Fruit fly (Drosophila melanogaster) whole organism, embryonic: ENCODE measurements around the gene CG13081.

ENCODE experiments used
- Antp ChIP-seq: fragments of 200-800 bp; sonication (Bioruptor generic); optimal IDR thresholded peaks from 3 replicates; lab custom pipeline; 2016; ENCODE audit warnings: missing biosample characterization, missing genetic modification characterization
- Atf6 ChIP-seq: fragments of 200-800 bp; sonication (Bioruptor generic); IDR thresholded peaks from 2 replicates; pipeline ENCODE4 v1.3.6; 2022; ENCODE audit warnings: missing biosample characterization, missing genetic modification characterization
- Bdp1 ChIP-seq: fragments of 200-800 bp; sonication (Bioruptor generic); optimal IDR thresholded peaks from 3 replicates; lab custom pipeline; 2016; ENCODE audit warnings: missing biosample characterization, missing genetic modification characterization
- CG11093 ChIP-seq: fragments of 200-800 bp; sonication (Bioruptor generic); IDR thresholded peaks from 3 replicates; pipeline ENCODE4 v1.3.6; 2022; ENCODE audit warnings: missing biosample characterization, missing genetic modification characterization
- CG12391 ChIP-seq: fragments of 200-800 bp; sonication (Bioruptor generic); optimal IDR thresholded peaks from 3 replicates; lab custom pipeline; 2018; ENCODE audit warnings: missing biosample characterization, mild to moderate bottlenecking, missing genetic modification characterization, moderate library complexity
- CG12942 ChIP-seq: fragments of 200-800 bp; sonication (Bioruptor generic); optimal IDR thresholded peaks from 3 replicates; lab custom pipeline; 2016; ENCODE audit warnings: missing biosample characterization, missing genetic modification characterization
- CG13287 ChIP-seq: fragments of 200-800 bp; sonication (Bioruptor generic); IDR thresholded peaks from 2 replicates; pipeline ENCODE4 v1.3.6; 2022; ENCODE audit warnings: missing biosample characterization, missing genetic modification characterization; ENCODE audit not compliant: partially characterized antibody
- CG13296 ChIP-seq: fragments of 200-800 bp; sonication (Bioruptor generic); optimal IDR thresholded peaks from 3 replicates; lab custom pipeline; 2018; ENCODE audit warnings: missing biosample characterization, mild to moderate bottlenecking, missing genetic modification characterization
- CG1529 ChIP-seq: fragments of 200-800 bp; sonication (Bioruptor generic); optimal IDR thresholded peaks from 3 replicates; lab custom pipeline; 2018; ENCODE audit warnings: missing biosample characterization, missing genetic modification characterization
- CG16863 ChIP-seq: fragments of 200-800 bp; sonication (Bioruptor generic); optimal IDR thresholded peaks from 3 replicates; lab custom pipeline; 2016; ENCODE audit warnings: missing biosample characterization, missing genetic modification characterization
- CG18476 ChIP-seq: fragments of 200-800 bp; sonication (Bioruptor generic); optimal IDR thresholded peaks from 2 replicates; lab custom pipeline; 2016; ENCODE audit warnings: missing biosample characterization, mild to moderate bottlenecking, missing genetic modification characterization
- CG18599 ChIP-seq: fragments of 200-800 bp; sonication (Bioruptor generic); optimal IDR thresholded peaks from 3 replicates; lab custom pipeline; 2017; ENCODE audit warnings: missing biosample characterization, missing genetic modification characterization, mild to moderate bottlenecking, moderate library complexity, missing genetic modification reagents
- CG32532 ChIP-seq: fragments of 200-800 bp; sonication (Bioruptor generic); IDR thresholded peaks from 2 replicates; pipeline ENCODE4 v1.3.6; 2022; ENCODE audit warnings: missing biosample characterization, missing genetic modification characterization
- CG3847 ChIP-seq: fragments of 200-800 bp; sonication (Bioruptor generic); IDR thresholded peaks from 2 replicates; pipeline ENCODE4 v1.3.6; 2022; ENCODE audit warnings: missing biosample characterization, missing genetic modification characterization
- CG4328 ChIP-seq: fragments of 200-800 bp; sonication (Bioruptor generic); optimal IDR thresholded peaks from 3 replicates; lab custom pipeline; 2017; ENCODE audit warnings: missing biosample characterization, missing genetic modification reagents, missing genetic modification characterization
- CG6791 ChIP-seq: fragments of 200-800 bp; sonication (Bioruptor generic); IDR thresholded peaks from 3 replicates; pipeline ENCODE4 v1.3.6; 2022; ENCODE audit warnings: missing biosample characterization, missing genetic modification characterization; ENCODE audit not compliant: partially characterized antibody
- CG6854 ChIP-seq: fragments of 200-800 bp; sonication (Bioruptor generic); optimal IDR thresholded peaks from 3 replicates; lab custom pipeline; 2017; ENCODE audit warnings: missing biosample characterization, mild to moderate bottlenecking, missing genetic modification characterization
- CG7928 ChIP-seq: fragments of 200-800 bp; sonication (Bioruptor generic); optimal IDR thresholded peaks from 2 replicates; lab custom pipeline; 2017; ENCODE audit warnings: missing biosample characterization, mild to moderate bottlenecking, missing genetic modification characterization
- CG8359 ChIP-seq: fragments of 200-800 bp; sonication (Bioruptor generic); optimal IDR thresholded peaks from 2 replicates; lab custom pipeline; 2017; ENCODE audit warnings: missing biosample characterization, mild to moderate bottlenecking, missing genetic modification characterization, borderline replicate concordance
- CG8388 ChIP-seq: fragments of 200-800 bp; sonication (Bioruptor generic); optimal IDR thresholded peaks from 2 replicates; lab custom pipeline; 2019; ENCODE audit warnings: missing biosample characterization, mild to moderate bottlenecking, missing genetic modification characterization, moderate library complexity
- CG9817 ChIP-seq: fragments of 200-800 bp; sonication (Bioruptor generic); optimal IDR thresholded peaks from 2 replicates; lab custom pipeline; 2018; ENCODE audit warnings: missing biosample characterization, mild to moderate bottlenecking, missing genetic modification characterization, moderate library complexity
- D19B ChIP-seq: fragments of 200-800 bp; sonication (Bioruptor generic); optimal IDR thresholded peaks from 2 replicates; lab custom pipeline; 2017; ENCODE audit warnings: missing biosample characterization, mild to moderate bottlenecking, missing genetic modification characterization
- Dll ChIP-seq: fragments of 200-800 bp; sonication (Bioruptor generic); IDR thresholded peaks from 4 replicates; pipeline ENCODE4 v1.3.6; 2022; ENCODE audit warnings: missing biosample characterization, missing genetic modification characterization; ENCODE audit not compliant: partially characterized antibody
- Gug ChIP-seq: fragments of 200-800 bp; sonication (Bioruptor generic); IDR thresholded peaks from 4 replicates; pipeline ENCODE4 v1.3.6; 2022; ENCODE audit warnings: missing biosample characterization, missing genetic modification characterization
- Hmr ChIP-seq: fragments of 200-800 bp; sonication (Bioruptor generic); optimal IDR thresholded peaks from 3 replicates; lab custom pipeline; 2017; ENCODE audit warnings: mild to moderate bottlenecking, missing biosample characterization, missing genetic modification reagents, missing genetic modification characterization
- Hr78 ChIP-seq, 2 experiments: fragments of 200-800 bp in 1 of 2; fragments of >200 bp in 1 of 2; sonication (Bioruptor generic) in 1 of 2; optimal IDR thresholded peaks; 2 replicates each; lab custom pipeline; 2017 to 2019; ENCODE audit warnings: missing biosample characterization in 2 of 2, missing genetic modification characterization in 2 of 2, mild to moderate bottlenecking in 1 of 2, moderate library complexity in 1 of 2
- Jarid2 ChIP-seq: fragments of 200-800 bp; sonication (Bioruptor generic); optimal IDR thresholded peaks from 3 replicates; lab custom pipeline; 2017; ENCODE audit warnings: mild to moderate bottlenecking, missing biosample characterization, missing genetic modification reagents, missing genetic modification characterization
- Mrtf ChIP-seq: fragments of 200-800 bp; sonication (Bioruptor generic); IDR thresholded peaks from 3 replicates; pipeline ENCODE4 v1.3.6; 2022; ENCODE audit warnings: missing biosample characterization, missing genetic modification characterization
- Myb ChIP-seq: fragments of 200-800 bp; sonication (Bioruptor generic); optimal IDR thresholded peaks from 2 replicates; lab custom pipeline; 2016; ENCODE audit warnings: missing biosample characterization, missing genetic modification characterization
- PHDP ChIP-seq: fragments of 200-800 bp; sonication (Bioruptor generic); optimal IDR thresholded peaks from 3 replicates; lab custom pipeline; 2018; ENCODE audit warnings: missing biosample characterization, mild to moderate bottlenecking, missing genetic modification characterization, moderate library complexity
- Rx ChIP-seq: fragments of 200-800 bp; sonication (Bioruptor generic); IDR thresholded peaks from 2 replicates; pipeline ENCODE4 v1.3.6; 2022; ENCODE audit warnings: missing biosample characterization, missing genetic modification characterization
- Sry-δ ChIP-seq: fragments of 200-800 bp; sonication (Bioruptor generic); optimal IDR thresholded peaks from 2 replicates; lab custom pipeline; 2016; ENCODE audit warnings: missing biosample characterization, missing genetic modification characterization
- ato ChIP-seq: fragments of 200-800 bp; sonication (Bioruptor generic); IDR thresholded peaks from 2 replicates; pipeline ENCODE4 v1.3.6; 2022; ENCODE audit warnings: missing biosample characterization, missing genetic modification characterization; ENCODE audit not compliant: partially characterized antibody
- cad ChIP-seq: fragments of >200 bp; optimal IDR thresholded peaks from 2 replicates; lab custom pipeline; 2017; ENCODE audit warnings: missing biosample characterization, missing genetic modification characterization
- chn ChIP-seq: fragments of 200-800 bp; sonication (Bioruptor generic); optimal IDR thresholded peaks from 2 replicates; lab custom pipeline; 2016; ENCODE audit warnings: missing biosample characterization, missing genetic modification characterization
- crp ChIP-seq, 2 experiments: fragments of 200-800 bp; sonication (Bioruptor generic); optimal IDR thresholded peaks; 2 replicates in 1 of 2; 3 replicates in 1 of 2; lab custom pipeline; 2017; ENCODE audit warnings: missing biosample characterization in 2 of 2, missing genetic modification characterization in 2 of 2, mild to moderate bottlenecking in 1 of 2, moderate library complexity in 1 of 2
- exex ChIP-seq: fragments of 200-800 bp; sonication (Bioruptor generic); optimal IDR thresholded peaks from 4 replicates; lab custom pipeline; 2018; ENCODE audit warnings: missing biosample characterization, mild to moderate bottlenecking, missing genetic modification characterization, moderate library complexity
- gce ChIP-seq: fragments of 200-800 bp; sonication (Bioruptor generic); IDR thresholded peaks from 3 replicates; pipeline ENCODE4 v1.3.6; 2022; ENCODE audit warnings: missing biosample characterization, missing genetic modification characterization
- grn ChIP-seq: fragments of 200-800 bp; sonication (Bioruptor generic); optimal IDR thresholded peaks from 3 replicates; lab custom pipeline; 2017; ENCODE audit warnings: missing biosample characterization, missing genetic modification characterization
- ken ChIP-seq: fragments of 200-800 bp; sonication (Bioruptor generic); IDR thresholded peaks from 3 replicates; pipeline ENCODE4 v1.3.6; 2022; ENCODE audit warnings: missing biosample characterization, missing genetic modification characterization
- lab ChIP-seq: fragments of 200-800 bp; sonication (Bioruptor generic); optimal IDR thresholded peaks from 3 replicates; lab custom pipeline; 2017; ENCODE audit warnings: missing biosample characterization, missing genetic modification characterization, mild to moderate bottlenecking, moderate library complexity, missing genetic modification reagents
- luna ChIP-seq: fragments of 200-800 bp; sonication (Bioruptor generic); optimal IDR thresholded peaks from 2 replicates; lab custom pipeline; 2016; ENCODE audit warnings: missing biosample characterization, missing genetic modification characterization
- oc ChIP-seq: fragments of 200-800 bp; sonication (Bioruptor generic); optimal IDR thresholded peaks from 2 replicates; lab custom pipeline; 2018; ENCODE audit warnings: missing biosample characterization, mild to moderate bottlenecking, missing genetic modification characterization, moderate library complexity
- onecut ChIP-seq: fragments of 200-800 bp; sonication (Bioruptor generic); IDR thresholded peaks from 2 replicates; pipeline ENCODE4 v1.3.6; 2022; ENCODE audit warnings: missing biosample characterization, missing genetic modification characterization
- pb ChIP-seq: fragments of 200-800 bp; sonication (Bioruptor generic); optimal IDR thresholded peaks from 3 replicates; lab custom pipeline; 2016; ENCODE audit warnings: missing biosample characterization, missing genetic modification characterization
- pita ChIP-seq: fragments of 200-800 bp; sonication (Bioruptor generic); optimal IDR thresholded peaks from 2 replicates; lab custom pipeline; 2017; ENCODE audit warnings: missing biosample characterization, mild to moderate bottlenecking, missing genetic modification characterization
- zen ChIP-seq: fragments of 200-800 bp; sonication (Bioruptor generic); optimal IDR thresholded peaks from 3 replicates; lab custom pipeline; 2018; ENCODE audit warnings: missing biosample characterization, mild to moderate bottlenecking, missing genetic modification characterization, moderate library complexity

The CG13081 gene

DNA sequence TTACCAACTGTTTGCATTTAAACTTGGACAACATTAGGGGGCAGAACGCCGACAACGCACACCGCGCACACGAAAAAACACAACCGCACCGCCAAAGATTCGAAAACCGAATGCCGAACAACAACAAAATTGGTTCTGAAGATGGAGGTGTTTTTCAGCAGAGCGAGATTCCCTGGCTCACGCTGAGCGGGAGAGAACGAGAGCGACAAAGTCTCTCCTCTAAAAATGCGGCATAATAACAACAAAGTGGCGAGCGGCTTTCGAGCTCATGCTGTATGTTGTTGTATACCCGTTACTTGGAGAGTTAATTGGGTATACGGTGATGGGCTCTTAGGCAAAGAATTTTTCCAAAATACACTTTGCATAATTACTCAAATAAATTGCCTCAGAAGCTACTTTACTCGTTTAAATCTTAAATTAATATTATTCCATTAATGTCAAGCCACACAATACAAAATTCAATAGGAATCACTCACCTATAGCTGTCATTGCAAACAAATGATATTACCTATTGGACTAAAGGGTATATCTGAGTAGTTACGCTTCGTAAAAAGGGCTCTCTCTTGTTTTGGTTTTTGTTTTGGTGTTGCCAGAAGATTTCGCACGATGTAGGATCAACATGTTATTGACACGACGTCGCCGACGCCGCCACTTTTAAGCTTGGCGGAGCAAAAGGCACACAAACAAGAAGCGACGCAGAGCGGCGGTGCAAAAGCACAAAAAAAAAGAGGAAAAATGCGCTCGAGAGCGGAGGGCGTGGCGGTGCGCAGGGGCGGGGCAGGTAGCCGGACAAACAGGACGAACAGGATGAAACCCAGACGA lies 32.3 kb downstream of the CG13081 start (continued):
- TF ChIP-seq Sry-δ (GFP tag; lab: Kevin White, UChicago) (peak; percentile 2), CG11093 (no peak), CG6791 (GFP tag; lab: Robert Waterston, UW) (no peak), exex (tag; lab: Kevin White, UChicago) (peak; percentile 27), D19B (GFP tag; lab: Kevin White, UChicago) (peak; percentile 100), ato (GFP tag; lab: Robert Waterston, UW) (no peak), Antp (GFP tag; lab: Kevin White, UChicago) (no peak), Mrtf (GFP tag; lab: Robert Waterston, UW) (0 out of 3 replicates have a peak, but pooled peaks have one; percentile 8), CG32532 (GFP tag; lab: Robert Waterston, UW) (peak; percentile 65), Bdp1 (GFP tag; lab: Kevin White, UChicago) (peak; percentile 66), Rx (GFP tag; lab: Robert Waterston, UW) (peak; percentile 33; the same call in 1 of the 2 replicates), CG3847 (GFP tag; lab: Robert Waterston, UW) (peak; percentile 46; the same call in 1 of the 2 replicates), PHDP (peak; percentile 78), Atf6 (peak; percentile 65), zen (tag; lab: Kevin White, UChicago) (no peak), CG12942 (GFP tag; lab: Kevin White, UChicago) (peak; percentile 28), CG18476 (GFP tag; lab: Kevin White, UChicago) (peak; percentile 62), lab (GFP tag; lab: Kevin White, UChicago) (peak; percentile 81), CG13287 (GFP tag; lab: Robert Waterston, UW) (no peak; the same call in 1 of the 2 replicates), CG7928 (GFP tag; lab: Kevin White, UChicago) (peak; percentile 23), pita (GFP tag; lab: Kevin White, UChicago) (no peak), grn (GFP tag; lab: Kevin White, UChicago) (no peak), chn (GFP tag; lab: Kevin White, UChicago) (peak; percentile 46), gce (GFP tag; lab: Robert Waterston, UW) (no peak), CG8359 (no peak), Myb (GFP tag; lab: Kevin White, UChicago) (peak; percentile 25), CG12391 (tag; lab: Kevin White, UChicago) (peak; percentile 70), Hr78 (GFP tag; optimal IDR thresholded peaks at IDR 0.05; lab: Kevin White, UChicago) (peak in 1 of 2 experiments; percentile 8), luna (no peak), cad (GFP tag; lab: Kevin White, UChicago) (no peak), CG4328 (no peak), Hmr (GFP tag; lab: Kevin White, UChicago) (peak; percentile 82), CG13296 (GFP tag; lab: Kevin White, UChicago) (peak; percentile 72), Gug (GFP tag; lab: Robert Waterston, UW) (peak; percentile 35; the same call in 1 of the 4 replicates), CG9817 (tag; lab: Kevin White, UChicago) (peak; percentile 48), Dll (GFP tag; lab: Robert Waterston, UW) (no peak), CG16863 (GFP tag; lab: Kevin White, UChicago) (peak; percentile 27), crp (GFP tag; optimal IDR thresholded peaks at IDR 0.05; lab: Kevin White, UChicago) (no peak), CG8388 (GFP tag; lab: Kevin White, UChicago) (peak; percentile 53), oc (no peak), CG18599 (peak; percentile 87), pb (GFP tag; lab: Kevin White, UChicago) (no peak), CG6854 (GFP tag; lab: Kevin White, UChicago) (peak; percentile 51), CG1529 (no peak), Jarid2 (GFP tag; lab: Kevin White, UChicago) (no peak), ken (peak; percentile 28; the same call in 1 of the 3 replicates), onecut (GFP tag; lab: Robert Waterston, UW) (0 out of 2 replicates have a peak, but pooled peaks have one; percentile 27)
